Fruit fly (Drosophila melanogaster): ENCODE results near the gene CG17202.

Gene CG17202

dm6 chr3R:12443769-12444168, 21.2 kb downstream of the CG17202 start:
- TF ChIP-seq Abd-B (GFP tag; optimal IDR thresholded peaks at IDR 0.05) (no peak), Rel (GFP tag; optimal IDR thresholded peaks at IDR 0.05) (no peak), Rel (tag; optimal IDR thresholded peaks at IDR 0.05) (peak; percentile 12), lola (GFP tag; optimal IDR thresholded peaks at IDR 0.05) (peak; percentile 58), Hr83 (GFP tag; optimal IDR thresholded peaks at IDR 0.05; ENCODE audit: poor library complexity, severe bottlenecking) (peak; percentile 20)

dm6 chr3R:12445468-12445867, 22.9 kb downstream of the CG17202 start:
- TF ChIP-seq tai (GFP tag; optimal IDR thresholded peaks at IDR 0.05) (no peak), Rel (GFP tag; optimal IDR thresholded peaks at IDR 0.05) (no peak), Rel (tag; optimal IDR thresholded peaks at IDR 0.05) (peak; percentile 14), Mio (GFP tag; optimal IDR thresholded peaks at IDR 0.05) (no peak), h (GFP tag; optimal IDR thresholded peaks at IDR 0.05) (peak; percentile 43), Myc (optimal IDR thresholded peaks at IDR 0.05) (no peak), Abd-B (GFP tag; optimal IDR thresholded peaks at IDR 0.05) (no peak)

- TF ChIP-seq ey (GFP tag; optimal IDR thresholded peaks at IDR 0.05) (no peak), sv (GFP tag; optimal IDR thresholded peaks at IDR 0.05) (no peak), HLH106 (tag; optimal IDR thresholded peaks at IDR 0.05) (no peak), brk (GFP tag; optimal IDR thresholded peaks at IDR 0.05) (no peak), CG9705 (GFP tag; optimal IDR thresholded peaks at IDR 0.05) (no peak), CrebA (GFP tag; optimal IDR thresholded peaks at IDR 0.05; ENCODE audit: borderline replicate concordance) (no peak), Mio (GFP tag; optimal IDR thresholded peaks at IDR 0.05) (no peak), jim (GFP tag; optimal IDR thresholded peaks at IDR 0.05) (no peak), Dif (GFP tag; optimal IDR thresholded peaks at IDR 0.05; ENCODE audit: partially characterized antibody) (no peak), Rel (GFP tag; optimal IDR thresholded peaks at IDR 0.05) (no peak), Rel (tag; optimal IDR thresholded peaks at IDR 0.05) (no peak), rgr (GFP tag; optimal IDR thresholded peaks at IDR 0.05) (no peak), foxo (GFP tag; optimal IDR thresholded peaks at IDR 0.05) (no peak), usp (GFP tag; optimal IDR thresholded peaks at IDR 0.05) (no peak), N (GFP tag; optimal IDR thresholded peaks at IDR 0.05) (no peak), GATAd (GFP tag; optimal IDR thresholded peaks at IDR 0.05) (no peak), dl (GFP tag; optimal IDR thresholded peaks at IDR 0.05; ENCODE audit: insufficient read depth in 1 of 2, partially characterized antibody in 2 of 2) (no peak), woc (GFP tag; optimal IDR thresholded peaks at IDR 0.05) (no peak), Vsx2 (GFP tag; optimal IDR thresholded peaks at IDR 0.05; ENCODE audit: partially characterized antibody) (no peak), Jra (GFP tag; optimal IDR thresholded peaks at IDR 0.05) (no peak)
Observed at dm6 chr3R:12447353-12447752, 24.8 kb downstream of the CG17202 start, which contains the start of gene vrs. Gene vrs (plus strand): TSS chr3R:12447653.

- no peak for TF ChIP-seq Jra (GFP tag; optimal IDR thresholded peaks at IDR 0.05)
- TF ChIP-seq brk (GFP tag; optimal IDR thresholded peaks at IDR 0.05) = no peak
Observed at dm6 chr3R:12448344-12448743, 25.8 kb downstream of the CG17202 start.

dm6 chr3R:12448889-12449314, 26.3 kb downstream of the CG17202 start, which contains the start of gene CG18549:
Gene CG18549 (plus strand): TSS chr3R:12449296.
- TF ChIP-seq foxo (GFP tag; optimal IDR thresholded peaks at IDR 0.05) = peak; percentile 100
- TF ChIP-seq jim (GFP tag; optimal IDR thresholded peaks at IDR 0.05) = peak; percentile 24
- peak; percentile 100 for TF ChIP-seq fru (GFP tag; optimal IDR thresholded peaks at IDR 0.05)
- TF ChIP-seq N (GFP tag; optimal IDR thresholded peaks at IDR 0.05) = no peak
- TF ChIP-seq lola (GFP tag; optimal IDR thresholded peaks at IDR 0.05) = no peak
- TF ChIP-seq GATAd (GFP tag; optimal IDR thresholded peaks at IDR 0.05) = no peak
- peak; percentile 100 for TF ChIP-seq woc (GFP tag; optimal IDR thresholded peaks at IDR 0.05)
- TF ChIP-seq OdsH (GFP tag; optimal IDR thresholded peaks at IDR 0.05) = peak; percentile 100
- peak; percentile 100 for TF ChIP-seq CG9705 (GFP tag; optimal IDR thresholded peaks at IDR 0.05)
- TF ChIP-seq CrebA (GFP tag; optimal IDR thresholded peaks at IDR 0.05; ENCODE audit: borderline replicate concordance) = no peak
- TF ChIP-seq Myc (optimal IDR thresholded peaks at IDR 0.05) = no peak
- peak; percentile 100 for TF ChIP-seq HLH106 (tag; optimal IDR thresholded peaks at IDR 0.05)
- peak; percentile 98 for TF ChIP-seq tai (GFP tag; optimal IDR thresholded peaks at IDR 0.05)
- peak; percentile 100 for TF ChIP-seq sage (GFP tag; optimal IDR thresholded peaks at IDR 0.05)
- TF ChIP-seq psq (GFP tag; optimal IDR thresholded peaks at IDR 0.05) = peak; percentile 99
- TF ChIP-seq h (GFP tag; optimal IDR thresholded peaks at IDR 0.05) = peak; percentile 100
- peak; percentile 99 for TF ChIP-seq sv (GFP tag; optimal IDR thresholded peaks at IDR 0.05)
- peak; percentile 96 for TF ChIP-seq Dfd (GFP tag; optimal IDR thresholded peaks at IDR 0.05)
- TF ChIP-seq Jra (GFP tag; optimal IDR thresholded peaks at IDR 0.05) = peak; percentile 99
- TF ChIP-seq pan (optimal IDR thresholded peaks at IDR 0.05) = no peak
- peak; percentile 97 for TF ChIP-seq Hr83 (GFP tag; optimal IDR thresholded peaks at IDR 0.05; ENCODE audit: poor library complexity, severe bottlenecking)
- TF ChIP-seq rgr (GFP tag; optimal IDR thresholded peaks at IDR 0.05) = peak; percentile 100
- TF ChIP-seq br (GFP tag; optimal IDR thresholded peaks at IDR 0.05) = peak; percentile 100
- peak; percentile 100 for TF ChIP-seq CG32264 (GFP tag; optimal IDR thresholded peaks at IDR 0.05)
- TF ChIP-seq Vsx2 (GFP tag; optimal IDR thresholded peaks at IDR 0.05; ENCODE audit: partially characterized antibody) = no peak
- TF ChIP-seq Sp1 (GFP tag; optimal IDR thresholded peaks at IDR 0.05) = peak; percentile 100
- peak; percentile 100 for TF ChIP-seq ey (GFP tag; optimal IDR thresholded peaks at IDR 0.05)
- peak; percentile 95 for TF ChIP-seq Mio (GFP tag; optimal IDR thresholded peaks at IDR 0.05)
- peak; percentile 100 for TF ChIP-seq Hnf4 (GFP tag; optimal IDR thresholded peaks at IDR 0.05)
- no peak for TF ChIP-seq dl (GFP tag; optimal IDR thresholded peaks at IDR 0.05; ENCODE audit: insufficient read depth in 1 of 2, partially characterized antibody in 2 of 2)
- TF ChIP-seq dmrt93B (GFP tag; optimal IDR thresholded peaks at IDR 0.05) = peak; percentile 99
- TF ChIP-seq Dif (GFP tag; optimal IDR thresholded peaks at IDR 0.05; ENCODE audit: partially characterized antibody) = no peak
- no peak for TF ChIP-seq Hr78 (GFP tag; optimal IDR thresholded peaks at IDR 0.05)
- TF ChIP-seq Abd-B (GFP tag; optimal IDR thresholded peaks at IDR 0.05) = no peak
- peak; percentile 99 for TF ChIP-seq brk (GFP tag; optimal IDR thresholded peaks at IDR 0.05)
